Worm (Caenorhabditis elegans): ENCODE results near the gene srh-250.

The srh-250 gene

DNA sequence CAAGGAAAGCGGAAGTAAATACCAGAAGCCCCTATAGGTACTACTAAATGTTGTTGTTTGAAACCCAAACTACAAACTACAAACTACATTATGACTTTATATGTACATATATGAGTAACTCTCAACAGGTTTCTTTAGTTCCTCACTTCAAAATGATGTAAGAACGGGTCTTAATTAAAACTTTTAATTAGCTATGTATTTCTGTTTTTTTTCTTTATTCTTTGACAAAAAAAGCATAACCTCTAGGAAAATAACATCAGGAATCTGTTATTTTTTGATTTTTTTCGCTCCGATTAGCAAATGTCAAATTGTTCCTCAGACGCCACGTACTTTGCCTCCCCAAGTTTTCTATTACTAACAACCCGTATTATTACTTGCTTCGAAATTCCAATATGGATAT, at the start of gene srh-250:
Gene srh-250 (plus strand): TSS at position 301 of the 400 bp plus-strand sequence.
- TF ChIP-seq W03F9.2 (tag; optimal IDR thresholded peaks at IDR 0.05) (no peak), dao-5 (tag; optimal IDR thresholded peaks at IDR 0.05) (no peak), him-1 (tag; optimal IDR thresholded peaks at IDR 0.05) (no peak)

DNA sequence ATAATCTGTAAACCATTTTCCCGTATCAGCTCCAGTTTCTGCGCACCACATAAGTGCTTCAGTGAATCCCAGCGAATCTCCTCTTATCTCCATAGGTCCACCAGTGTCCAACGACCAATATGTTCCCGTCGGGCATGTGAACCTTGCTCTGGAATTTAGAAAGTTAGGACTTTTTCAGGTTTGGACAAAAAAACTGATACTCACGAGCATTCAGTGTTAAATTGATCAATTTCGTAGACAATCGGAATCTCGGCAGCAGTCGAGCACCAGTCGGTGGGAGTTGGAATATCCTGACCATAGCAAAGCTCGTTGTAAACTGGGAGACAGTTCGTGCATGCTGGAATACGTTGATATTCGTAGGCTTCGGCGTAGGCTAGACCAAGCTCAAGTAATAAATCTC, 48.8 kb upstream of the srh-250 start:
- no peak for TF ChIP-seq W03F9.2 (tag; optimal IDR thresholded peaks at IDR 0.05)
- TF ChIP-seq dao-5 (tag; optimal IDR thresholded peaks at IDR 0.05) = no peak
- TF ChIP-seq him-1 (tag; optimal IDR thresholded peaks at IDR 0.05) = no peak

DNA sequence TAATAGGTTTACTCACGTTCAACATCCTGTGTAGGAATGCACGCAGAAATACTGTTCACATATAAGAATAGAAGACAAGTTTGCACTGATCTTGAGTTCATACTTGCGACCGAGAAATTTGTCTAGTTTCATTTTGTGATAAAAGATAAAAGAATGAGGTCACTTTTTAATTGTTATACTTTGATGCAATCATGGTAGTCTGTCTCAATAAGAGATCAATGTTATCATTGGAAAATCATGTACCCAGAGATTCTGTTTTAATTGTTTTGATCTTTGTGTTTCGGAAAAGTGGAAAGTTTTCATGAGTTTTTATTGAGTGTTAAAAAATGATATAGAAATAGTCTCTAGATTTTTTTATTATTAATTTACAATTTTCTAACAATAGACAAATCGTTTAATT, 46.0 kb upstream of the srh-250 start, which contains the start of gene F54D10.9:
Gene F54D10.9 (minus strand): TSS at position 101 of the 400 bp plus-strand sequence.
- TF ChIP-seq him-1 (tag; optimal IDR thresholded peaks at IDR 0.05) (no peak), dao-5 (tag; optimal IDR thresholded peaks at IDR 0.05) (no peak), W03F9.2 (tag; optimal IDR thresholded peaks at IDR 0.05) (no peak)

DNA sequence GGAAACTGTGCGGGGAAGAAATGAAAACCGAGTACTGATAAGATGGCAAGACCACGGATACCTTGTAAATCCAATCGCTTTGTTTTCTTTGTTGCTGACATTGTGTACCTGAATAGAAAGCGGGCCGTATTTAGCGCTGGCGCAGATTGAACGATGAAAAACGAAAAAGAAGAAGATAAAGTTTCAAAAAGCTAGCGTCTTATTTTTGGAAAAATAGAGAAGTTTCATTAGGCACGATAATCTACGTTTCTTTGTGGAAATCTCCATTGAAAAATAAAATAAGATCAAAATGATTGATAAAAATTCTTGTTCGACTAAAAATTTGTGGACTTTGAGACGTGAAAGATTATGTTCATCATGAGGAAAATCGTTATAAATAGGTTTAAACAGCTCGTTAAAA, 42.5 kb upstream of the srh-250 start, which contains the start of gene oac-4:
Gene oac-4 (minus strand): TSS at position 101 of the 400 bp plus-strand sequence.
- TF ChIP-seq him-1 (tag; optimal IDR thresholded peaks at IDR 0.05) = no peak
- TF ChIP-seq dao-5 (tag; optimal IDR thresholded peaks at IDR 0.05) = no peak
- no peak for TF ChIP-seq W03F9.2 (tag; optimal IDR thresholded peaks at IDR 0.05)

DNA sequence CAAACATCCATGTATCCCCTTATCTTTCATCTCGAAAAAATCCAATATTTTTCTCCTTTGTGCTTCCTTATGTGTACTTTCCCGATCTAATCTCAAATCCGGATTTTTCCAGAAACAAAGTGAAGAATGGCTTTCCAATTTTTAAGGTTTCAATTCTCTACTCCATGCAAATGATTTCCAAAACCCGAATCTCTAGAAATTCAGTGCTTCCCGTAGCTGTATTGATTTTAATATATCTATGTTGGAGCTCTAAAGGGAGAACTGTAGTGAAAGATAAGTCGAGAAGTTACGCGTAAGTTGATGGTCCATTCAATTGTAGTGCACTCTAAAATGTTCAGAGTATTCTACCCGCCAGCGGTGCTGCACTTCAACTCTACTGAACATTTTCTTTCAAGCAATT, 38.9 kb upstream of the srh-250 start, which contains the start of gene C17A2.4:
Gene C17A2.4 (plus strand): TSS at position 301 of the 400 bp plus-strand sequence.
- no peak for TF ChIP-seq dao-5 (tag; optimal IDR thresholded peaks at IDR 0.05)
- no peak for TF ChIP-seq him-1 (tag; optimal IDR thresholded peaks at IDR 0.05)
- TF ChIP-seq W03F9.2 (tag; optimal IDR thresholded peaks at IDR 0.05) = no peak

DNA sequence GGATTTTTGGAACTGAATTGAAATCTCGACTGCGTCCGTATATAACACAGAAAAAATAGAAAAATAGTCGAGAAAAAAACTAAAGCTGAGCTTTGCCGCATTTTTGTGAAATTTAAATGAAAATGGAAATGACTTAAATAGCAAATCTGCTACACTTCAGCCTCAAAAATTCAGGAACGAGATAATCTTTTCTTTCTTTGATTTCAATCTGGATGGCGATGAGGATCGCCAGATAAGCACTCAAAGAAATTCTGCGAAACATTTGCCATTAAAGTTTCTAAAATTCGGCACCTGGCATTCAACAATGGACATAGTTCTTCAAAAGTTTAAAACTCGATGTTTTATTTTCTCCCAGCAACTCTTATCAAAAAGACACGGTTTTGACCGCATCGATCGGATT, 35.1 kb upstream of the srh-250 start, which contains the start of the genes C17A2.7 and C17A2.3:
Gene C17A2.7 (minus strand): TSS at position 101 of the 400 bp plus-strand sequence.
Gene C17A2.3 (plus strand): TSS at position 305 of the 400 bp plus-strand sequence.
- TF ChIP-seq dao-5 (tag; optimal IDR thresholded peaks at IDR 0.05) (no peak), W03F9.2 (tag; optimal IDR thresholded peaks at IDR 0.05) (no peak), him-1 (tag; optimal IDR thresholded peaks at IDR 0.05) (no peak)

DNA sequence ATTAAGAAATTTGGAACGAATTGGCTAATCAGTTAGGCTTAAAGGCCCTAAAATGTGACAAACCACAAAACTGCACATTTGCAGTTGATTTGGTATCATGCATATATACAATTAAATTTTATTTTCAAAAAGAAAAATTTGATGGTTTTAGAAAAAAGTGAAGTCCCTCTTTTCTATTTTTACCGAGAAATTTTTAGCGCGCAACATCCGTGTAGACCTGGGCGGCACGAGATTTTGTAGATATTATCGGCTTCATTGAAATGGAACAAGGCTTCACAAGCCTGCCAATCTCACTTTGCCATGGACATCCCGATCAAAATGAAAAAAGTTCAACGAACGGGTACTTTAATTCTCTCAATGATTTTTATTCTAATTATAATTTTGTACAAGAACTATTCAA, 32.4 kb upstream of the srh-250 start, which contains the start of gene C17A2.2:
Gene C17A2.2 (plus strand): TSS at position 301 of the 400 bp plus-strand sequence.
- TF ChIP-seq him-1 (tag; optimal IDR thresholded peaks at IDR 0.05) = no peak
- no peak for TF ChIP-seq W03F9.2 (tag; optimal IDR thresholded peaks at IDR 0.05)
- TF ChIP-seq dao-5 (tag; optimal IDR thresholded peaks at IDR 0.05) = no peak

DNA sequence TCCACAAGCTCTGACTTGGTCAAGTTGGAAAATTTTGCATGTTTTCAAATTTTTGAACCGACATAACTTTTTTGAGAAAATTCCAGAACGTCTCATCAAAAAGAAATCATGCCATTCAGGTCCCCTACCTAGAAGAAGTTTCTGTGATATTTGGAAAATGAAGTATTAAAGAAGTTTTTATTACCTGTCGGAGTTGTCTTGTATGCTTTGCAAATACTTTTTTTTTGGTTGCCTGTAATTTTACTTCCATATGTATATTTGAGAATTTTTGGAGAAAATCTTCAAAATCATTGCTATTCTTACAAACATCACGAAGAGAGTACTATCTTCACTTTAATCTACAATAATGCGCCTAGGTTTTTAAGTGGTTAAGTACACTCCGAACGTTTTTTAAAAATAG, 27.8 kb upstream of the srh-250 start, which contains the start of gene nhr-72:
Gene nhr-72 (minus strand): TSS at position 101 of the 400 bp plus-strand sequence.
- TF ChIP-seq him-1 (tag; optimal IDR thresholded peaks at IDR 0.05) = no peak
- TF ChIP-seq W03F9.2 (tag; optimal IDR thresholded peaks at IDR 0.05) = no peak
- no peak for TF ChIP-seq dao-5 (tag; optimal IDR thresholded peaks at IDR 0.05)

DNA sequence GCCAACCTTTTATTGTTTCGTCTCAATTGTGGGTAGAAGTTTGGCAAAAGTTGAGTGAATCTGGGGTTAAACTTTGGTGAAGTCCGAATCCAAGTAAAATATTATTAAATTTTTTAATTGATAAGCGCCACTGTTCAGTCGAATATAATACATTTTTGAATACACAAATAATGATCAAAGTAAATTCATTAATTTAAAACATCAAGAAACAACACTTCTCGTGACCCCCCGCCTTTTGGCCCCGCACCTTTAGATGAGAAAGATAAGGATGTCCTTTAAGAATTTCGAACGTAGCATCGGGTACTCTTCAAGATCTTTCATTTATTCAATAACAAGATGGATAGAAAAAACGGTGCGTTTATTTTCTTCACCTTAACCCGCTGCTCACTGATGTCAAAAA, 25.8 kb upstream of the srh-250 start, which contains the start of gene nhr-257:
Gene nhr-257 (plus strand): TSS at position 301 of the 400 bp plus-strand sequence.
- TF ChIP-seq W03F9.2 (tag; optimal IDR thresholded peaks at IDR 0.05) (no peak), dao-5 (tag; optimal IDR thresholded peaks at IDR 0.05) (no peak), him-1 (tag; optimal IDR thresholded peaks at IDR 0.05) (no peak)

DNA sequence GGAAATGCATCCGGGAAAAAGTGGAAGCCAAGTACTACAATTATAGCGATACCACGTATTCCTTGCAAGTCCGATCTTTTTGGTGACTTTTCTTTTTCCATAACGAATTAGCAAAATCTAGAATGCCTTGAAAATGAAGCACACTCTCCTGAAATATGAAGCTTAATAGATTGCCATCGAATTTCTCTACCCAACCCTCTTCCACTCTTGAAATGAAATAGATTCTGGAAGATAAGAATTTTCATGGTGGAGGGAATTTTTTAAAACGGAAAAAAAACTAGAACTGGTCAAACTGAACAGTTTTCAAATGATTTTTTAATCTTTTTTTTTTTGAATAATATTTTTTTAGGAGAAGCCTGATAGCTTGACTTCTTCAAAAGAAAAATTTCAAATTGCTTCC, 17.6 kb upstream of the srh-250 start, which contains the start of gene oac-11:
Gene oac-11 (minus strand): TSS at position 101 of the 400 bp plus-strand sequence.
- no peak for TF ChIP-seq dao-5 (tag; optimal IDR thresholded peaks at IDR 0.05)
- no peak for TF ChIP-seq W03F9.2 (tag; optimal IDR thresholded peaks at IDR 0.05)
- no peak for TF ChIP-seq him-1 (tag; optimal IDR thresholded peaks at IDR 0.05)

DNA sequence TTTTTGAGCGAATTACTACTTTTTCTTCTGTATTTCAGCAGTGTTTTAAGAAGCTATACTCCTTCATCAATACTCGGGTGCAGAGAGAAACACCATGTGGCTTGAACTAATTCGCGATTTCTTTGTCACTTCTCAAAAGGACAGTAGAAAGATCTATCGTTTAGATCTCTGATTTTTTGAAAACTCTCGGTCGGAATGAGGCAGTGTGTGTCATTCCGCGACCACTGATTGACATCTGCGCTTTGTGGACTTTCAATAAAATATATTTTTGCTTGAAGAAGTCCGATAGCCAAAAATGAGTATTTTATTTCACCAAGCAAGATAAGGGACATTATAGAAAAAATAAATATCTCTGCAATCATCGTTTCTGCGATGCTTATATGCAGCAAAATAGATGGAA, 16.4 kb upstream of the srh-250 start:
- TF ChIP-seq W03F9.2 (tag; optimal IDR thresholded peaks at IDR 0.05) = no peak
- no peak for TF ChIP-seq dao-5 (tag; optimal IDR thresholded peaks at IDR 0.05)
- no peak for TF ChIP-seq him-1 (tag; optimal IDR thresholded peaks at IDR 0.05)

DNA sequence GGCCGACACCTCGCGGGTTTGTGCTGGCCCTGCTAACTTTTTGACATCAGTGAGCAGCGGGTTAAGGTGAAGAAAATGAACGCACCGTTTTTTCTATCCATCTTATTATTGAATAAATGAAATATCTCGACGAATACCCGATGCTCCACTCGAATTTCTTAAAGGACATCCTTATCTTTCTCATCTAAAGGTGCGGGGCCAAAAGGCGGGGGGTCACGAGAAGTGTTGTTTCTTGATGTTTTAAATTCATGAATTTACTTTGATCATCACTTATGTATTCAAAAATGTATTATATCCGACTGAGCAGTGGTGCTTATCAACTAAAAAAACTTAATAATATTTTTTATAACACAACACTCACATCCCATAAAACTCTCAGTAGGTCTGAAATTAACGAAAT, 13.8 kb upstream of the srh-250 start, which contains the start of gene nhr-261:
Gene nhr-261 (minus strand): TSS at position 101 of the 400 bp plus-strand sequence.
- TF ChIP-seq dao-5 (tag; optimal IDR thresholded peaks at IDR 0.05) = no peak

DNA sequence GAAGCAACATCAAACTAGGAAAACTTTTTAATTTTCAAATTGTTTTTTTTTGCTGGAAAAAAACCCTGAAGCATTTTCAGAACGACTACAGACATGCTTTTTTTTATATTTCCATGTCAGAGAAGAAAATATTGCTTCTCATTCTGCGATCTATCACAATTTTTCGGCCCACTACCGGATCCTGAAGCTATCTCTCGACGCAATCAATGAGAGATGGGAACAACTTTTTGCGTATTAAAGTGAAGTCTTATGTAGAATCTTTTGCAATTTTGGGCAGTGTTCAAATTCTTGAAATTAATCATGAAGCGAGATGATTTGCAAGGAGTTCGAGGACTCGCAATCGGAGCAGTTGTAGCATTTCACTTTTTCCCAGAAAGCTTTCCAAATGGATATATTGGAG, 8.8 kb upstream of the srh-250 start, which contains the start of gene oac-10:
Gene oac-10 (plus strand): TSS at position 301 of the 400 bp plus-strand sequence.
- TF ChIP-seq W03F9.2 (tag; optimal IDR thresholded peaks at IDR 0.05) (no peak), dao-5 (tag; optimal IDR thresholded peaks at IDR 0.05) (no peak), him-1 (tag; optimal IDR thresholded peaks at IDR 0.05) (no peak)

DNA sequence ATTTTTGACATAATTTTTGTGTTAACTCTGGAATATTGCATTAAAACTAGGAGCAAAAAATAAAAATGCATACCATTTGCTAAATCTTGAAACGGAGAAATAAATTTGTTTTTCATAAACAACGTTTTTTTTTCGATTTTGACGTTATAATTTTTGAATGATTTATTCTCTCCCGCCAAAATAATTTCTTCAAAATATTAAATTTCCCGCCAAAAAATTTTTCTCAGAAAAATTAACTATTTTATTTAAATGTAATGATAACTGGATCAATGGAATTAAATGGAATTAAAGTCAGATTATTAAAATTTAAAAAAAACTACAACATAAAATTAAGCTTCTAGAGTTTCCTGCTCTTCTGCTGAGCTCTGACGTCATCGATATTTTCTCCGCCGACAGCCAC, 1.3 kb upstream of the srh-250 start, which contains the start of gene nep-3:
Gene nep-3 (minus strand): TSS at position 101 of the 400 bp plus-strand sequence.
- TF ChIP-seq dao-5 (tag; optimal IDR thresholded peaks at IDR 0.05) = no peak
- TF ChIP-seq W03F9.2 (tag; optimal IDR thresholded peaks at IDR 0.05) = no peak
- no peak for TF ChIP-seq him-1 (tag; optimal IDR thresholded peaks at IDR 0.05)

All from whole organism, L4/young adult.